Fruit fly (Drosophila melanogaster) Kc167 (cell line): Measurements from ENCODE around the gene CG32599.

Source experiments
- Myc ChIP-seq: fragments of >200 bp; optimal IDR thresholded peaks from 2 replicates; lab custom pipeline; 2017; ENCODE audit warnings: missing external identifiers
- Sin3A ChIP-seq: fragments of >200 bp; optimal IDR thresholded peaks from 2 replicates; lab custom pipeline; 2018; ENCODE audit warnings: missing external identifiers
- h ChIP-seq: fragments of >200 bp; optimal IDR thresholded peaks from 3 replicates; lab custom pipeline; 2018; ENCODE audit warnings: missing external identifiers
- insv ChIP-seq: fragments of >200 bp; optimal IDR thresholded peaks from 3 replicates; lab custom pipeline; 2018; ENCODE audit warnings: missing external identifiers
- psq ChIP-seq: fragments of >200 bp; optimal IDR thresholded peaks from 2 replicates; lab custom pipeline; 2017; ENCODE audit warnings: missing external identifiers
- ttk ChIP-seq: sonication (Bioruptor generic); optimal IDR thresholded peaks from 2 replicates; lab custom pipeline; 2017; ENCODE audit warnings: missing external identifiers

Gene CG32599

dm6 chrX:14242941-14243736 lies at the start of gene CG32599:
CG32599 (plus strand) TSS chrX:14243686.
- TF ChIP-seq ttk (lab: Kevin White, UChicago) (no peak), Myc (lab: Kevin White, UChicago) (no peak), h (no peak), psq (lab: Kevin White, UChicago) (no peak), Sin3A (lab: Kevin White, UChicago) (no peak), insv (no peak)

dm6 chrX:14199967-14200531 lies 43.4 kb upstream of the CG32599 start, which contains the start of gene CG11590:
CG11590 (plus strand) TSS chrX:14200178.
- TF ChIP-seq psq (lab: Kevin White, UChicago) = no peak
- TF ChIP-seq ttk (lab: Kevin White, UChicago) = no peak
- no peak for TF ChIP-seq h
- TF ChIP-seq insv = no peak
- TF ChIP-seq Sin3A (lab: Kevin White, UChicago) = no peak
- TF ChIP-seq Myc (lab: Kevin White, UChicago) = no peak

DNA sequence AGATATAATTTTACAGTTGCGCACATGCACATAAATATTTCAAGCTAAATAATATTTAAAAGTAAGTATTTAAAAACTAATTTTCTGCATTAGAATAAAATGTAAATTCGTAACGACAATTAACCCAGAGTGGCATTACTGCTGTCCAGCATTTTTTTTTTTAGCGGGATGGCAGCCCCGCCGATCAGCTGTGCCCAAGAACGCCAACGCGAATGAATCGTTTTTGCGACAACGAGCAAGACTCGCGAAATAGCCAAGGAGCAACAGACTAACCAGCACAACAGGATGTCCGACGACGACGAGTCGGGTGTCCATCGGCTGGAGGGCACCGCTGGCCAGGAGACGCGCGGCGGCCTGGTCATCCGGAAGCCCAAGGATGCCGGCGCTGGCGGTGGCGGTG lies 42.3 kb upstream of the CG32599 start, which contains the start of gene Prp16:
Gene Prp16 (plus strand): TSS at position 185 of the 400 bp plus-strand sequence.
- no peak for TF ChIP-seq psq (lab: Kevin White, UChicago)

DNA sequence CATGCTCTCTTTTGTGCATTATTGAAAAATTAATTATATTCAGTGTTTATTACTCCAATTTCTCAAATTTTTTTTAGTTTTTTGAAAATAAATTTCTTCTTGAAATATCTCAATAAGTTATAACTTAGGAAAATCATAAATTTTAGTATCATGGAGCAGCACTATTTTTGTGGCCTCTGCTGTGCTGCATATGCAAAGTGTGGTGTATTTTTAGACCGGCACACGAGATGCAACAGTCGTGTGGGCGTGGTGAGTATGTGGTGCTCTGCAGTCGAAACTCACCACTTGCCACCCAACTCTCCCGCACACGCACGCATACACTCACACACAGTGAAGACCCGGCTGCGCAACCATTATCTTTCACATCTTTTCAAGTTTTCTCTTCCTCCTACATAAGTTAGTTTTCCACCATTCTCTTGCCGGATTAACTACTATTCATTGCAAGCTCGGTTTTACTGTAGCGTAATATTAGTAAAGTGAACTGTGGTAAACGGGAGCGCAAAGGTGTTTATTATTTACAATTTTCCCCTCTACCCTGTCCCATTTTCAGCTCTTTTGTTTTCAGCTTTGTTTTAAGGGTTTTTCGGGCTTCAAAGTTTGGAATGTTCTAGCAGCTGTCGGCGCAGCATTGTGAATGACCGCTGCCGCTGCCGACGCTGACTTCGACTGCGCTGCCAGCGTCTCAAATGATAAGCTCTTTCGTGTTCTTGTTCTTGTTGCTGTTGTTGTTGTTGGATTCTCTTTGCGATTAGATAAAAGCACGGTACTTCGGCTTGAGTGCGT lies 34.9 kb upstream of the CG32599 start:
- TF ChIP-seq Myc (lab: Kevin White, UChicago) = no peak
- no peak for TF ChIP-seq h
- TF ChIP-seq ttk (lab: Kevin White, UChicago) = no peak
- no peak for TF ChIP-seq Sin3A (lab: Kevin White, UChicago)
- TF ChIP-seq insv = no peak
- no peak for TF ChIP-seq psq (lab: Kevin White, UChicago)

DNA sequence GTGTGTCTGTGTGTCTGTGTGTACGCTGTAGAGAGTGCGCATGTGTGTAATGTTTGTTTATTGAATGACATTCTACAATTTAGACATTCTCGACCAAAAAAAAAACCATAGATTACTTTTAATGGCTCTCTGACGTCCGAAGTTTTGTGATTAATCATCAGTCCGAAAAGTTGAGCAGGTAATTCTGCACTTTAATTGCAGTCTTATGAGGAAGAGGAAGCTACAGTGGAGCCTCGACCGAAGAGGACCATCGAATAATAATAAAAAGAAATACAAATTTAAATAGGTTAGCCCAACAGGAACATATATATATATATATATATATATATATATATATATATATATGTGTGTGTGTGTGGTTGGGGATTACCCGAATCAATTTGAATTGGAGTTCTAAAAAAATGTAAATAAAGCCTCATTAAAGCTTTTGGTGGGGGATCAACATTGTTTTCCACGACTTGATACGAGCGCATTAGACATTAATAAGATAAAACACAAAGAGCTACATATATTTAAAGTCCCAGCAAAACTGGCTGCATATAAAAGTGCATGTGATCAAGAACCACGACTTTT lies 34.2 kb upstream of the CG32599 start:
- no peak for TF ChIP-seq ttk (lab: Kevin White, UChicago)

dm6 chrX:14211250-14211944 lies 32.1 kb upstream of the CG32599 start:
- TF ChIP-seq insv = no peak
- TF ChIP-seq Myc (lab: Kevin White, UChicago) = no peak
- TF ChIP-seq h = no peak
- TF ChIP-seq Sin3A (lab: Kevin White, UChicago) = no peak
- no peak for TF ChIP-seq ttk (lab: Kevin White, UChicago)
- no peak for TF ChIP-seq psq (lab: Kevin White, UChicago)

- no peak for TF ChIP-seq insv
- TF ChIP-seq h = no peak
- TF ChIP-seq ttk (lab: Kevin White, UChicago) = no peak
- no peak for TF ChIP-seq psq (lab: Kevin White, UChicago)
- TF ChIP-seq Sin3A (lab: Kevin White, UChicago) = no peak
- no peak for TF ChIP-seq Myc (lab: Kevin White, UChicago)
Measured at dm6 chrX:14212147-14212792, 31.2 kb upstream of the CG32599 start.

DNA sequence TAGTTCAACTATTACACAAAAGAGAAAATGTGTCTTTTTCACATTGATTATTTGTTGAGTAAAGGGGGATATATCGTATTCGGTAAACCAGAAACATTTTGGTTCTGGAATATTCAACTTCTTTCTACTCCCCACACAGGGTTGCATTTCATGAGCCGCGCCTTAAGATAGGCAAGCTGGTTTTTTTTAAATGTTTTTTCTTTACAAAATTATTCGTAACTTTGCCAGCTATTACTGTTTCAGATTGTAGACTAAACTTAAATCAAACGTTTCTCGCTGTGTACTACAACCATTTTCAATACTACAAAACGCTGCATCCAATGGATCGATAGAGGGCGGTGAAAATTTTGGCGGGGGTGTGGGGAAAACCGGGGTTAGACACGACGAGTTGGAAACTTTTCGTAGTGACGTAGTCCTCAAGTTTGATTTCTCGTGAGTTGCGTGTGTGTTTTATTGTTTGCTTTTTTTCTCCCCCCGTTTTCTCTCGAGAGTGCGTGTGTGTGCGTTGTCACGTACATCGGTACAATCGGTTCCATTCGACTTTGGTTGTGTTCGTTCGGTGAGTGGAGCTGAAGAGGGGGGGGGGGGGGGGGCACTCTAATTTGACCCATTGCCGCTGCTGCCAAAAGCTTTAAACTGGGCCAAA lies 29.9 kb upstream of the CG32599 start:
- TF ChIP-seq h (no peak), Myc (lab: Kevin White, UChicago) (no peak), ttk (lab: Kevin White, UChicago) (no peak), insv (no peak), psq (lab: Kevin White, UChicago) (no peak)

DNA sequence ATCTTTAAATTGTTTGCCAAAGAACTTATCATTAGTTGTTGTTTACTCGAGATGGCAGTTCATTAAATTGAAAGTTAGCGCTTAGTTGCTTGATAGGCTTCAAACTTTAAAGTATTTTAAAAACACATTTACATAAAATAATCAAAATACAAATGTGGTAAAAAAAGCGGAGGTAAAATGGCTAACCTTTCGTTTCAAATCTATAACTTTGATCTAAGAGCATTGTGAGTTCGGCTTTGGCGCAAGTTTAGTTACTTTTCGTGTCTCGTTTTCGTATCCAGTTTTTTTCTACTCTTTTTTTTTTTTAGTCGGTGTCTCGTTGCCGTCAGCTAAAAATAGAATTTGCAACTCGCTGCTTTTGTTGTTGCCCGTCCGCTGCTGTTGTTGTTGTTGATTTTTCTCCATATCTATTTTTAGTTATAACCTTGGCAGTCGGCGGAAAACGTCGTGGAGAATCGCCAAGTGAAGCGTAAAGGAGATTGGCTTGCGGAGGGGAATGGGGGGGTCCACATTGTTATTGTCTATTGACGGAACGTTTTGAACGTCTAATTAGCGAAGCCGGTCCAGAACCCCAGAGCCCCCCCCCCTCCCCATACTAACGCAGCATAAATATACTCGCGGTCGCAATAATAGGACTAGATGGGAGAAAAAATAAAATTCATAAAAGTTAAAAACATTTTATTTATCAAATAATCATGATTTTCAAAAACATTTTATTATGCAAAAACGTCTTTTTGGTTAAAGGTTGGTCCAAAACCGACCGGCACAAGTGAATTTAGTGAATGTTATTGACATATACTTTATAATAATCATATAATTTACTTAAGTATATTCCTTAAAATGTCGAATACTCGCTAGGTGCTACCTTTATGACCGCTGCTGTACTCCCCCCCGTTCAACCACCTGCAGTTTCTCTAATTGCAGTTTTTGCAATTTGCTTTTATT lies 28.7 kb upstream of the CG32599 start:
- TF ChIP-seq h (no peak), psq (lab: Kevin White, UChicago) (no peak), insv (no peak), Myc (lab: Kevin White, UChicago) (no peak)

DNA sequence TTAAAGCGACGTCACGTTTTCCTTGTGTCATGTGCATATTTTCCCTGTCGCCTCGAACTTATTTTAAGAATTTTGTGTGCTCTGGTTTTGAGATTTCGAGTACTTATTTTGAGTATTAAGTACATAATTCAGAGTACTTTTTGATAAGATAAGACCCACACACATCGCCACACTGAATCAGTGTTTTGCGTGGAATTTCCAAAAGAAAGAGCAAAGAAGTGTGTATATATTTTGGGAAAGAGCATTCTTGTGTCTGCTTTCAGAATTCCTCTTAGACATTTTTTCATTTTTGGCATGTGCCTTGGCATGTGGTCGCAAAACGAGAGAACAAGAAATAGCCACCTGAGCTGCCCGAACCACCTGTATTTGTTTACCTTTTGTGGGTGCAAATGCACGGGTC lies 27.7 kb upstream of the CG32599 start:
- no peak for TF ChIP-seq insv
- TF ChIP-seq ttk (lab: Kevin White, UChicago) = no peak
- TF ChIP-seq Myc (lab: Kevin White, UChicago) = no peak
- TF ChIP-seq h = no peak
- TF ChIP-seq Sin3A (lab: Kevin White, UChicago) = no peak
- TF ChIP-seq psq (lab: Kevin White, UChicago) = no peak
